Fruit fly (Drosophila melanogaster) whole organism, pupa: Measurements from ENCODE around the gene CG13005.

ENCODE experiments used
- D1 ChIP-seq: fragments of 200-800 bp; sonication (Bioruptor generic); optimal IDR thresholded peaks from 2 replicates; lab custom pipeline; 2018; ENCODE audit warnings: missing biosample characterization, mild to moderate bottlenecking, missing genetic modification characterization, moderate library complexity
- Ets98B ChIP-seq: fragments of 200-800 bp; sonication (Bioruptor generic); IDR thresholded peaks from 2 replicates; pipeline ENCODE4 v1.3.6; 2022; ENCODE audit warnings: missing biosample characterization, missing genetic modification characterization
- fd96Ca ChIP-seq: fragments of 200-800 bp; sonication (Bioruptor generic); IDR thresholded peaks from 3 replicates; pipeline ENCODE4 v1.3.6; 2022; ENCODE audit warnings: missing biosample characterization, missing genetic modification characterization

DNA sequence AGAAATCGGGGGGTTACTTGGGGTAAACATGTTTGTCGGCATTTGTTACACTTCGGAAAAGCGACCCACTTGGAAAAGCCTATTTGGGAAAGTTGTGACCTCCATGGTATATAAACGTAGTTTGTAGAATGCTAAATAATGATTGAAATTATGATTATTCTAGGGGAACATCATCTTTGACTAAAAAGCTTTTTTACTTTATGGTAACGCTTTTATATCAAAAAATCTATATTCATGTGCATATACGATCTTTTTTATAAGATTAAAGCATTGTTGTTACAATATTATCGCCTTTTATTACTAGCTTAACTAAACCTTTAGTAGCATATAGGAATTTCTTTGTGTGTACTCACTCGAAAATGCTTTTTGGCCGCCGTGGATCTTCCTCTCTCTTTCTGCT is 30.8 kb downstream of the CG13005 start:
- TF ChIP-seq Ets98B (GFP tag; lab: Robert Waterston, UW), result peak; percentile 19; the same call in 1 of the 2 replicates
- TF ChIP-seq D1 (tag; lab: Kevin White, UChicago), result no peak
- TF ChIP-seq fd96Ca (GFP tag; lab: Robert Waterston, UW), result 0 out of 3 replicates have a peak, but pooled peaks have one; percentile 47
